Fruit fly (Drosophila melanogaster) whole organism, embryonic: ENCODE results near the gene Glut3.

Experiments used
- Asciz ChIP-seq: fragments of 200-800 bp; sonication (Bioruptor generic); optimal IDR thresholded peaks from 2 replicates; lab custom pipeline; 2017; ENCODE audit warnings: missing biosample characterization, mild to moderate bottlenecking, missing genetic modification characterization, missing genetic modification reagents
- CG1024 ChIP-seq: fragments of 200-800 bp; sonication (Bioruptor generic); IDR thresholded peaks from 2 replicates; pipeline ENCODE4 v1.3.6; 2022; ENCODE audit warnings: missing biosample characterization, missing genetic modification characterization
- CG10366 ChIP-seq: fragments of 200-800 bp; sonication (Bioruptor generic); IDR thresholded peaks from 2 replicates; pipeline ENCODE4 v1.3.6; 2022; ENCODE audit warnings: missing biosample characterization, missing genetic modification characterization
- CG11093 ChIP-seq: fragments of 200-800 bp; sonication (Bioruptor generic); IDR thresholded peaks from 3 replicates; pipeline ENCODE4 v1.3.6; 2022; ENCODE audit warnings: missing biosample characterization, missing genetic modification characterization
- CG12659 ChIP-seq: fragments of 200-800 bp; sonication (Bioruptor generic); optimal IDR thresholded peaks from 3 replicates; lab custom pipeline; 2017; ENCODE audit warnings: mild to moderate bottlenecking, missing biosample characterization, missing genetic modification reagents, missing genetic modification characterization
- CG13287 ChIP-seq: fragments of 200-800 bp; sonication (Bioruptor generic); IDR thresholded peaks from 2 replicates; pipeline ENCODE4 v1.3.6; 2022; ENCODE audit warnings: missing biosample characterization, missing genetic modification characterization; ENCODE audit not compliant: partially characterized antibody
- CG13894 ChIP-seq: fragments of 200-800 bp; sonication (Bioruptor generic); optimal IDR thresholded peaks from 3 replicates; lab custom pipeline; 2018; ENCODE audit warnings: missing biosample characterization, mild to moderate bottlenecking, missing genetic modification characterization, moderate library complexity
- CG15269 ChIP-seq: fragments of 200-800 bp; sonication (Bioruptor generic); optimal IDR thresholded peaks from 2 replicates; lab custom pipeline; 2018; ENCODE audit warnings: missing biosample characterization, mild to moderate bottlenecking, missing genetic modification characterization, moderate library complexity
- CG15479 ChIP-seq: fragments of 200-800 bp; sonication (Bioruptor generic); optimal IDR thresholded peaks from 3 replicates; lab custom pipeline; 2019; ENCODE audit warnings: missing biosample characterization, mild to moderate bottlenecking, missing genetic modification characterization, moderate library complexity
- CG17361 ChIP-seq: fragments of 200-800 bp; sonication (Bioruptor generic); IDR thresholded peaks from 3 replicates; pipeline ENCODE4 v1.3.6; 2022; ENCODE audit warnings: missing biosample characterization, missing genetic modification characterization
- CG30403 ChIP-seq: fragments of 200-800 bp; sonication (Bioruptor generic); optimal IDR thresholded peaks from 3 replicates; lab custom pipeline; 2016; ENCODE audit warnings: missing biosample characterization, missing genetic modification characterization
- CG32532 ChIP-seq: fragments of 200-800 bp; sonication (Bioruptor generic); IDR thresholded peaks from 2 replicates; pipeline ENCODE4 v1.3.6; 2022; ENCODE audit warnings: missing biosample characterization, missing genetic modification characterization
- CG4282 ChIP-seq: fragments of 200-800 bp; sonication (Bioruptor generic); optimal IDR thresholded peaks from 2 replicates; lab custom pipeline; 2016; ENCODE audit warnings: missing biosample characterization, missing genetic modification characterization
- CG4820 ChIP-seq: fragments of 200-800 bp; sonication (Bioruptor generic); optimal IDR thresholded peaks from 3 replicates; lab custom pipeline; 2016; ENCODE audit warnings: missing biosample characterization, missing genetic modification characterization
- CG5180 ChIP-seq: fragments of 200-800 bp; sonication (Bioruptor generic); optimal IDR thresholded peaks from 3 replicates; lab custom pipeline; 2017; ENCODE audit warnings: missing biosample characterization, missing genetic modification characterization, mild to moderate bottlenecking, moderate library complexity, missing genetic modification reagents
- D19A ChIP-seq: fragments of 200-800 bp; optimal IDR thresholded peaks from 3 replicates; lab custom pipeline; 2019; ENCODE audit warnings: missing biosample characterization, mild to moderate bottlenecking, missing genetic modification characterization, moderate library complexity
- Fer1 ChIP-seq: fragments of 200-800 bp; sonication (Bioruptor generic); optimal IDR thresholded peaks from 2 replicates; lab custom pipeline; 2017; ENCODE audit warnings: missing biosample characterization, mild to moderate bottlenecking, missing genetic modification characterization
- H15 ChIP-seq: fragments of 200-800 bp; sonication (Bioruptor generic); IDR thresholded peaks from 3 replicates; pipeline ENCODE4 v1.3.6; 2022; ENCODE audit warnings: missing biosample characterization, missing genetic modification characterization
- HLH3B ChIP-seq: fragments of 200-800 bp; sonication (Bioruptor generic); IDR thresholded peaks from 2 replicates; pipeline ENCODE4 v1.3.6; 2022; ENCODE audit warnings: missing biosample characterization, missing genetic modification characterization
- Jarid2 ChIP-seq: fragments of 200-800 bp; sonication (Bioruptor generic); optimal IDR thresholded peaks from 3 replicates; lab custom pipeline; 2017; ENCODE audit warnings: mild to moderate bottlenecking, missing biosample characterization, missing genetic modification reagents, missing genetic modification characterization
- Max ChIP-seq: fragments of 200-800 bp; sonication (Bioruptor generic); optimal IDR thresholded peaks from 2 replicates; lab custom pipeline; 2016; ENCODE audit warnings: missing biosample characterization, mild to moderate bottlenecking, missing genetic modification characterization
- Mes4 ChIP-seq: fragments of 200-800 bp; sonication (Bioruptor generic); optimal IDR thresholded peaks from 2 replicates; lab custom pipeline; 2016; ENCODE audit warnings: missing biosample characterization, missing genetic modification characterization
- NC2β ChIP-seq: fragments of 200-800 bp; sonication (Bioruptor generic); optimal IDR thresholded peaks from 2 replicates; lab custom pipeline; 2016; ENCODE audit warnings: missing biosample characterization, missing genetic modification characterization
- Neu2 ChIP-seq: fragments of 200-800 bp; sonication (Bioruptor generic); optimal IDR thresholded peaks from 3 replicates; lab custom pipeline; 2016; ENCODE audit warnings: missing biosample characterization, missing genetic modification characterization, borderline replicate concordance
- Ravus ChIP-seq: fragments of 200-800 bp; sonication (Bioruptor generic); IDR thresholded peaks from 2 replicates; pipeline ENCODE4 v1.3.6; 2022; ENCODE audit warnings: missing biosample characterization, missing genetic modification characterization
- Scr ChIP-seq: fragments of 200-800 bp; sonication (Bioruptor generic); IDR thresholded peaks from 2 replicates; pipeline ENCODE4 v1.3.6; 2022; ENCODE audit warnings: missing biosample characterization, missing genetic modification characterization; ENCODE audit not compliant: partially characterized antibody
- Xrp1 ChIP-seq: fragments of 200-800 bp; sonication (Bioruptor generic); IDR thresholded peaks from 2 replicates; pipeline ENCODE4 v1.3.6; 2022; ENCODE audit warnings: missing biosample characterization, missing genetic modification characterization
- ato ChIP-seq: fragments of 200-800 bp; sonication (Bioruptor generic); IDR thresholded peaks from 2 replicates; pipeline ENCODE4 v1.3.6; 2022; ENCODE audit warnings: missing biosample characterization, missing genetic modification characterization; ENCODE audit not compliant: partially characterized antibody
- cad ChIP-seq: fragments of >200 bp; optimal IDR thresholded peaks from 2 replicates; lab custom pipeline; 2017; ENCODE audit warnings: missing biosample characterization, missing genetic modification characterization
- chm ChIP-seq: fragments of 200-800 bp; sonication (Bioruptor generic); IDR thresholded peaks from 2 replicates; pipeline ENCODE4 v1.3.6; 2022; ENCODE audit warnings: missing biosample characterization, missing genetic modification characterization
- crc ChIP-seq: fragments of 200-800 bp; sonication (Bioruptor generic); optimal IDR thresholded peaks from 2 replicates; lab custom pipeline; 2016; ENCODE audit warnings: missing biosample characterization, missing genetic modification characterization
- crol ChIP-seq: fragments of 200-800 bp; sonication (Bioruptor generic); IDR thresholded peaks from 2 replicates; pipeline ENCODE4 v1.3.6; 2022; ENCODE audit warnings: missing biosample characterization, missing genetic modification characterization
- exex ChIP-seq: fragments of 200-800 bp; sonication (Bioruptor generic); optimal IDR thresholded peaks from 4 replicates; lab custom pipeline; 2018; ENCODE audit warnings: missing biosample characterization, mild to moderate bottlenecking, missing genetic modification characterization, moderate library complexity
- inv ChIP-seq: fragments of 200-800 bp; sonication (Bioruptor generic); IDR thresholded peaks from 2 replicates; pipeline ENCODE4 v1.3.6; 2022; ENCODE audit warnings: missing biosample characterization, missing genetic modification characterization; ENCODE audit not compliant: partially characterized antibody
- jing ChIP-seq: fragments of 200-800 bp; sonication (Bioruptor generic); optimal IDR thresholded peaks from 2 replicates; lab custom pipeline; 2018; ENCODE audit warnings: missing biosample characterization, mild to moderate bottlenecking, missing genetic modification characterization
- kay ChIP-seq: fragments of 200-800 bp; sonication (Bioruptor generic); optimal IDR thresholded peaks from 2 replicates; lab custom pipeline; 2016; ENCODE audit warnings: missing biosample characterization, missing genetic modification characterization
- klu ChIP-seq: fragments of 200-800 bp; sonication (Bioruptor generic); IDR thresholded peaks from 2 replicates; pipeline ENCODE4 v1.3.6; 2022; ENCODE audit warnings: missing biosample characterization, missing genetic modification characterization
- lbe ChIP-seq: fragments of 200-800 bp; sonication (Bioruptor generic); optimal IDR thresholded peaks from 2 replicates; lab custom pipeline; 2016; ENCODE audit warnings: missing biosample characterization, mild to moderate bottlenecking, missing genetic modification characterization
- lilli ChIP-seq: fragments of 200-800 bp; sonication (Bioruptor generic); optimal IDR thresholded peaks from 3 replicates; lab custom pipeline; 2016; ENCODE audit warnings: missing biosample characterization, missing genetic modification characterization
- onecut ChIP-seq: fragments of 200-800 bp; sonication (Bioruptor generic); IDR thresholded peaks from 2 replicates; pipeline ENCODE4 v1.3.6; 2022; ENCODE audit warnings: missing biosample characterization, missing genetic modification characterization
- pan ChIP-seq, 4 experiments: fragments of >200 bp in 3 of 4; fragments of 200-800 bp in 1 of 4; sonication (Bioruptor generic) in 1 of 4; optimal IDR thresholded peaks in 3 of 4; IDR thresholded peaks in 1 of 4; 2 replicates each; pipeline versions ENCODE4 v1.3.6 to Lab custom; 2017 to 2022; ENCODE audit warnings: missing biosample characterization in 2 of 4, missing genetic modification characterization in 2 of 4, mixed read lengths in 1 of 4
- pros ChIP-seq: fragments of 200-800 bp; sonication (Bioruptor generic); optimal IDR thresholded peaks from 3 replicates; lab custom pipeline; 2019; ENCODE audit warnings: missing biosample characterization, mild to moderate bottlenecking, missing genetic modification characterization, moderate library complexity
- run ChIP-seq: fragments of 200-800 bp; sonication (Bioruptor generic); optimal IDR thresholded peaks from 3 replicates; lab custom pipeline; 2018; ENCODE audit warnings: missing biosample characterization, mild to moderate bottlenecking, missing genetic modification characterization
- sim ChIP-seq: fragments of 200-800 bp; sonication (Bioruptor generic); IDR thresholded peaks from 2 replicates; pipeline ENCODE4 v1.3.6; 2022; ENCODE audit warnings: missing biosample characterization, missing genetic modification characterization
- tll ChIP-seq, 2 experiments: fragments of 200-800 bp in 1 of 2; fragments of >200 bp in 1 of 2; sonication (Bioruptor generic) in 1 of 2; optimal IDR thresholded peaks; 2 replicates each; lab custom pipeline; 2017 to 2019; ENCODE audit warnings: missing biosample characterization in 2 of 2, missing genetic modification characterization in 2 of 2, mild to moderate bottlenecking in 1 of 2, moderate library complexity in 1 of 2
- toy ChIP-seq: fragments of 200-800 bp; sonication (Bioruptor generic); IDR thresholded peaks from 2 replicates; pipeline ENCODE4 v1.3.6; 2022; ENCODE audit warnings: missing biosample characterization, missing genetic modification characterization
- twi ChIP-seq: fragments of 200-800 bp; optimal IDR thresholded peaks from 2 replicates; lab custom pipeline; 2019; ENCODE audit warnings: missing biosample characterization, mild to moderate bottlenecking, missing genetic modification characterization, moderate library complexity
- zen ChIP-seq: fragments of 200-800 bp; sonication (Bioruptor generic); optimal IDR thresholded peaks from 3 replicates; lab custom pipeline; 2018; ENCODE audit warnings: missing biosample characterization, mild to moderate bottlenecking, missing genetic modification characterization, moderate library complexity

The Glut3 gene

dm6 chr3R:16821473-16821872 lies 33.4 kb downstream of the Glut3 start (continued):
- no peak for TF ChIP-seq pan (optimal IDR thresholded peaks at IDR 0.05; lab: Kevin White, UChicago)
- no peak for TF ChIP-seq pan (GFP tag; optimal IDR thresholded peaks at IDR 0.05 in 1 of 2, IDR thresholded peaks at IDR 0.05 in 1 of 2)
- TF ChIP-seq CG5180, result no peak
- no peak for TF ChIP-seq CG4282 (GFP tag; lab: Kevin White, UChicago)
- no peak for TF ChIP-seq CG17361 (GFP tag; lab: Robert Waterston, UW)
- no peak for TF ChIP-seq D19A (tag; lab: Kevin White, UChicago)
- no peak for TF ChIP-seq CG30403 (GFP tag; lab: Kevin White, UChicago)
- no peak for TF ChIP-seq inv
- no peak for TF ChIP-seq NC2β (GFP tag; lab: Kevin White, UChicago)
- TF ChIP-seq CG11093 (GFP tag; lab: Robert Waterston, UW), result no peak
- no peak for TF ChIP-seq crc
- no peak for TF ChIP-seq CG13894
- peak; percentile 23 for TF ChIP-seq CG15269 (tag; lab: Kevin White, UChicago)
- TF ChIP-seq CG13287 (GFP tag; lab: Robert Waterston, UW), result no peak
- TF ChIP-seq Ravus (GFP tag; lab: Robert Waterston, UW), result no peak

- TF ChIP-seq CG15479 (GFP tag; lab: Kevin White, UChicago), result peak; percentile 32
- peak; percentile 81 for TF ChIP-seq cad
- TF ChIP-seq Mes4, result no peak
- no peak for TF ChIP-seq Jarid2 (GFP tag; lab: Kevin White, UChicago)
- TF ChIP-seq Asciz (GFP tag; lab: Kevin White, UChicago), result no peak
- peak in 1 of 2 experiments; percentile 88 for TF ChIP-seq tll (GFP tag; optimal IDR thresholded peaks at IDR 0.05; lab: Kevin White, UChicago)
- TF ChIP-seq ato (GFP tag; lab: Robert Waterston, UW), result no peak
- TF ChIP-seq zen (tag; lab: Kevin White, UChicago), result peak; percentile 46
- TF ChIP-seq pros (GFP tag; lab: Kevin White, UChicago), result no peak
Measured at dm6 chr3R:16822015-16822414, 33.9 kb downstream of the Glut3 start.

- TF ChIP-seq CG10366 (no peak), run (tag; lab: Kevin White, UChicago) (no peak), CG15479 (GFP tag; lab: Kevin White, UChicago) (peak; percentile 93), H15 (GFP tag; lab: Robert Waterston, UW) (no peak), klu (no peak), onecut (GFP tag; lab: Robert Waterston, UW) (no peak), CG32532 (no peak), chm (GFP tag; lab: Robert Waterston, UW) (no peak), jing (no peak), Xrp1 (GFP tag; lab: Robert Waterston, UW) (no peak), twi (tag; lab: Kevin White, UChicago) (peak; percentile 36), CG12659 (GFP tag; lab: Kevin White, UChicago) (no peak), kay (GFP tag; lab: Kevin White, UChicago) (no peak), Fer1 (GFP tag; lab: Kevin White, UChicago) (no peak), lbe (no peak), HLH3B (GFP tag; lab: Robert Waterston, UW) (no peak), CG1024 (GFP tag; lab: Robert Waterston, UW) (no peak), exex (tag; lab: Kevin White, UChicago) (no peak), lilli (GFP tag; lab: Kevin White, UChicago) (no peak), CG4820 (no peak), Neu2 (peak; percentile 29), toy (GFP tag; lab: Robert Waterston, UW) (no peak), crol (GFP tag; lab: Robert Waterston, UW) (no peak), Scr (GFP tag; lab: Robert Waterston, UW) (0 out of 2 replicates have a peak, but pooled peaks have one; percentile 9), Max (GFP tag; lab: Kevin White, UChicago) (no peak), zen (tag; lab: Kevin White, UChicago) (peak; percentile 98), sim (no peak)
Measured at dm6 chr3R:16826246-16826816, 38.2 kb downstream of the Glut3 start.
